Worm (Caenorhabditis elegans) whole organism, L4 larva: ENCODE data around the gene npr-41.

Experiments used
- D1046.2 ChIP-seq: fragments of 200-800 bp; sonication (Bioruptor generic); IDR thresholded peaks from 2 replicates; pipeline ENCODE4 v1.3.6; 2022; ENCODE audit warnings: missing genetic modification characterization, missing compliant biosample characterization
- F26F4.8 ChIP-seq: fragments of 200-800 bp; sonication (Bioruptor generic); conservative IDR thresholded peaks from 2 replicates; pipeline ENCODE4 v1.3.6; 2022; ENCODE audit warnings: missing genetic modification characterization, missing compliant biosample characterization
- Y105C5A.15 ChIP-seq: fragments of 200-800 bp; sonication (Bioruptor generic); IDR thresholded peaks from 2 replicates; pipeline ENCODE4 v1.3.6; 2022; ENCODE audit warnings: missing genetic modification characterization, missing compliant biosample characterization
- arid-1 ChIP-seq: fragments of 200-800 bp; sonication (Bioruptor generic); conservative IDR thresholded peaks from 2 replicates; pipeline ENCODE4 v1.3.6; 2022; ENCODE audit warnings: missing genetic modification reagents, missing genetic modification characterization, missing compliant biosample characterization
- ceh-28 ChIP-seq: fragments of 150-350 bp; optimal IDR thresholded peaks from 2 replicates; lab custom pipeline; 2014; ENCODE audit warnings: missing biosample characterization, missing genetic modification reagents, missing genetic modification characterization
- ctbp-1 ChIP-seq: fragments of 200-800 bp; sonication (Bioruptor generic); IDR thresholded peaks from 2 replicates; pipeline ENCODE4 v1.3.6; 2022; ENCODE audit warnings: missing genetic modification reagents, missing genetic modification characterization, missing compliant biosample characterization
- daf-16 ChIP-seq, 3 experiments: sonication (generic microtip); optimal IDR thresholded peaks; 2 replicates each; lab custom pipeline; 2016 to 2017; ENCODE audit warnings: missing genetic modification characterization in 3 of 3, missing genetic modification reagents in 3 of 3, mild to moderate bottlenecking in 2 of 3, missing compliant biosample characterization in 2 of 3, missing biosample characterization in 1 of 3, moderate library complexity in 1 of 3
- dmd-8 ChIP-seq: fragments of 200-800 bp; sonication (Bioruptor generic); IDR thresholded peaks from 2 replicates; pipeline ENCODE4 v1.3.6; 2022; ENCODE audit warnings: missing genetic modification characterization, missing compliant biosample characterization
- dpl-1 ChIP-seq: fragments of 150-350 bp; optimal IDR thresholded peaks from 2 replicates; lab custom pipeline; 2014; ENCODE audit warnings: missing biosample characterization, missing genetic modification reagents, missing genetic modification characterization
- dve-1 ChIP-seq: sonication (generic microtip); optimal IDR thresholded peaks from 2 replicates; lab custom pipeline; 2017; ENCODE audit warnings: antibody characterized with exemption, mild to moderate bottlenecking, missing genetic modification characterization, missing compliant biosample characterization; ENCODE audit not compliant: insufficient read depth
- fkh-10 ChIP-seq: fragments of 150-350 bp; optimal IDR thresholded peaks from 2 replicates; lab custom pipeline; 2014; ENCODE audit warnings: missing biosample characterization, missing genetic modification reagents, missing genetic modification characterization
- hlh-11 ChIP-seq: fragments of 200-800 bp; sonication (Bioruptor generic); optimal IDR thresholded peaks from 2 replicates; lab custom pipeline; 2018; ENCODE audit warnings: mild to moderate bottlenecking, missing genetic modification characterization, missing compliant biosample characterization
- hlh-30 ChIP-seq: sonication (generic microtip); optimal IDR thresholded peaks from 2 replicates; lab custom pipeline; 2017; ENCODE audit warnings: antibody characterized with exemption, mild to moderate bottlenecking, missing genetic modification characterization, missing compliant biosample characterization; ENCODE audit not compliant: insufficient read depth
- lin-39 ChIP-seq: fragments of 150-350 bp; optimal IDR thresholded peaks from 2 replicates; lab custom pipeline; 2014; ENCODE audit warnings: missing biosample characterization, missing genetic modification reagents, missing genetic modification characterization
- lsy-2 ChIP-seq, 2 experiments: fragments of 150-350 bp in 1 of 2; sonication (generic microtip) in 1 of 2; optimal IDR thresholded peaks; 2 replicates each; lab custom pipeline; 2014 to 2017; ENCODE audit warnings: missing biosample characterization in 2 of 2, missing genetic modification characterization in 2 of 2
- mdl-1 ChIP-seq, 2 experiments: fragments of 150-350 bp in 1 of 2; sonication (generic microtip) in 1 of 2; optimal IDR thresholded peaks; 2 replicates each; lab custom pipeline; 2014 to 2017; ENCODE audit warnings: missing biosample characterization in 2 of 2, missing genetic modification characterization in 2 of 2
- mes-2 ChIP-seq: sonication (generic microtip); optimal IDR thresholded peaks from 2 replicates; lab custom pipeline; 2016; ENCODE audit warnings: missing genotype, mild to moderate bottlenecking, missing genetic modification characterization, missing compliant biosample characterization; ENCODE audit not compliant: poor library complexity, severe bottlenecking
- mxl-3 ChIP-seq: fragments of 200-800 bp; sonication (Bioruptor generic); optimal IDR thresholded peaks from 2 replicates; lab custom pipeline; 2018; ENCODE audit warnings: mild to moderate bottlenecking, missing genetic modification characterization, missing compliant biosample characterization
- nhr-102 ChIP-seq: sonication (generic microtip); optimal IDR thresholded peaks from 2 replicates; lab custom pipeline; 2016; ENCODE audit warnings: mild to moderate bottlenecking, missing genetic modification characterization, moderate library complexity, missing compliant biosample characterization
- nhr-25 ChIP-seq: sonication (generic microtip); optimal IDR thresholded peaks from 2 replicates; lab custom pipeline; 2017; ENCODE audit warnings: missing genetic modification characterization, mild to moderate bottlenecking, missing compliant biosample characterization, antibody characterized with exemption, moderate library complexity, borderline replicate concordance; ENCODE audit not compliant: insufficient read depth
- nhr-28 ChIP-seq: fragments of 150-350 bp; optimal IDR thresholded peaks from 2 replicates; lab custom pipeline; 2014; ENCODE audit warnings: missing biosample characterization, missing genetic modification characterization
- nhr-48 ChIP-seq: sonication (generic microtip); optimal IDR thresholded peaks from 2 replicates; lab custom pipeline; 2016; ENCODE audit warnings: mild to moderate bottlenecking, missing genetic modification characterization, missing compliant biosample characterization
- php-3 ChIP-seq: fragments of 200-800 bp; sonication (Bioruptor generic); IDR thresholded peaks from 2 replicates; pipeline ENCODE4 v1.3.6; 2022; ENCODE audit warnings: missing genetic modification reagents, missing genetic modification characterization, missing compliant biosample characterization
- pqm-1 ChIP-seq: sonication (generic microtip); optimal IDR thresholded peaks from 2 replicates; lab custom pipeline; 2017; ENCODE audit warnings: missing biosample characterization, missing genetic modification characterization
- snpc-4 ChIP-seq: fragments of 150-350 bp; optimal IDR thresholded peaks from 2 replicates; lab custom pipeline; 2014; ENCODE audit warnings: missing biosample characterization, missing genetic modification characterization
- unc-62 ChIP-seq, 3 experiments: fragments of 150-350 bp in 1 of 3; sonication (generic microtip); optimal IDR thresholded peaks in 2 of 3; peaks in 1 of 3; 1 replicate in 1 of 3; 2 replicates in 2 of 3; lab custom pipeline; 2014 to 2017; ENCODE audit warnings: missing biosample characterization in 3 of 3, missing genetic modification characterization in 3 of 3, missing genetic modification reagents in 3 of 3, missing genotype in 1 of 3
- zag-1 ChIP-seq: fragments of 150-350 bp; optimal IDR thresholded peaks from 2 replicates; lab custom pipeline; 2014; ENCODE audit warnings: missing biosample characterization, missing genetic modification characterization
- zip-11 ChIP-seq: fragments of 200-800 bp; sonication (Bioruptor generic); IDR thresholded peaks from 2 replicates; pipeline ENCODE4 v1.3.6; 2022; ENCODE audit warnings: missing genetic modification characterization, missing compliant biosample characterization

The npr-41 gene

ce11 chrII:11495307-11495706 lies 15.2 kb upstream of the npr-41 start, which contains the start of the genes ooc-3 and B0334.4:
TSS of gene ooc-3 (minus strand) at chrII:11495321.
TSS of gene B0334.4 (plus strand) at chrII:11495692.
- peak in 1 of 2 experiments; percentile 94 for TF ChIP-seq lsy-2 (tag; optimal IDR thresholded peaks at IDR 0.05; lab: Kevin White, UChicago)
- TF ChIP-seq dpl-1 (GFP tag; lab: Kevin White, UChicago), result peak; percentile 42
- TF ChIP-seq mes-2 (tag; lab: Kevin White, UChicago), result peak; percentile 26
- no peak for TF ChIP-seq daf-16 (GFP tag; optimal IDR thresholded peaks at IDR 0.05; lab: Kevin White, UChicago)
- peak; percentile 64 for TF ChIP-seq daf-16 (tag; optimal IDR thresholded peaks at IDR 0.05; lab: Kevin White, UChicago)
- TF ChIP-seq ctbp-1 (GFP tag; lab: Robert Waterston, UW), result no peak
- TF ChIP-seq nhr-28 (tag; lab: Kevin White, UChicago), result no peak
- TF ChIP-seq hlh-30 (tag; lab: Kevin White, UChicago), result peak; percentile 7

- no peak for TF ChIP-seq zag-1 (tag; lab: Kevin White, UChicago)
- no peak for TF ChIP-seq dve-1 (tag; lab: Kevin White, UChicago)
- no peak for TF ChIP-seq F26F4.8
- TF ChIP-seq D1046.2 (GFP tag; lab: Robert Waterston, UW), result no peak
- TF ChIP-seq fkh-10 (GFP tag; lab: Kevin White, UChicago), result no peak
- TF ChIP-seq lin-39, result no peak
- no peak for TF ChIP-seq lsy-2 (tag; optimal IDR thresholded peaks at IDR 0.05; lab: Kevin White, UChicago)
- no peak for TF ChIP-seq snpc-4
- no peak for TF ChIP-seq nhr-102 (tag; lab: Kevin White, UChicago)
- no peak for TF ChIP-seq daf-16 (GFP tag; optimal IDR thresholded peaks at IDR 0.05; lab: Kevin White, UChicago)
- no peak for TF ChIP-seq daf-16 (tag; optimal IDR thresholded peaks at IDR 0.05; lab: Kevin White, UChicago)
- TF ChIP-seq mdl-1 (tag; optimal IDR thresholded peaks at IDR 0.05; lab: Kevin White, UChicago), result no peak
Observed at ce11 chrII:11495806-11496205, 14.7 kb upstream of the npr-41 start.

- TF ChIP-seq mes-2 (tag; lab: Kevin White, UChicago) (peak; percentile 29), lsy-2 (tag; optimal IDR thresholded peaks at IDR 0.05; lab: Kevin White, UChicago) (peak in 1 of 2 experiments; percentile 15), daf-16 (GFP tag; optimal IDR thresholded peaks at IDR 0.05; lab: Kevin White, UChicago) (peak in 1 of 2 experiments; percentile 43), daf-16 (tag; optimal IDR thresholded peaks at IDR 0.05; lab: Kevin White, UChicago) (no peak), ctbp-1 (GFP tag; lab: Robert Waterston, UW) (no peak)
- TF ChIP-seq, all 104 proteins: peak for 3
Observed at ce11 chrII:11496767-11497166, 13.7 kb upstream of the npr-41 start, which contains the start of gene emc-5. TSS of gene emc-5 (plus strand) at chrII:11496780.

ce11 chrII:11497365-11497764 lies 13.1 kb upstream of the npr-41 start, which contains the start of gene B0334.5:
TSS of gene B0334.5 (plus strand) at chrII:11497665.
- TF ChIP-seq unc-62 (GFP tag; optimal IDR thresholded peaks at IDR 0.05 in 1 of 2; lab: Kevin White, UChicago) (peak in 1 of 2 experiments; percentile 81), unc-62 (tag; optimal IDR thresholded peaks at IDR 0.05; lab: Kevin White, UChicago) (no peak), mes-2 (tag; lab: Kevin White, UChicago) (no peak)

ce11 chrII:11500198-11500597 lies 10.3 kb upstream of the npr-41 start, which contains the start of gene B0334.20:
TSS of gene B0334.20 (minus strand) at chrII:11500459.
- TF ChIP-seq pqm-1 (tag; lab: Kevin White, UChicago) (peak; percentile 46), daf-16 (GFP tag; optimal IDR thresholded peaks at IDR 0.05; lab: Kevin White, UChicago) (no peak), daf-16 (tag; optimal IDR thresholded peaks at IDR 0.05; lab: Kevin White, UChicago) (peak; percentile 62), ceh-28 (tag; lab: Kevin White, UChicago) (no peak), arid-1 (GFP tag; lab: Robert Waterston, UW) (no peak), nhr-28 (tag; lab: Kevin White, UChicago) (peak; percentile 81), php-3 (GFP tag; lab: Robert Waterston, UW) (peak; percentile 42; the same call in 1 of the 2 replicates)
- TF ChIP-seq, all 104 proteins: peak for 4

ce11 chrII:11501956-11502355 lies 8.5 kb upstream of the npr-41 start:
- TF ChIP-seq mdl-1 (tag; optimal IDR thresholded peaks at IDR 0.05; lab: Kevin White, UChicago), result peak in 1 of 2 experiments; percentile 54
- peak; percentile 28 for TF ChIP-seq nhr-48 (tag; lab: Kevin White, UChicago)
- peak; percentile 86 for TF ChIP-seq nhr-28 (tag; lab: Kevin White, UChicago)
- no peak for TF ChIP-seq zip-11 (GFP tag; lab: Robert Waterston, UW)
- peak; percentile 51 for TF ChIP-seq hlh-11 (tag; lab: Kevin White, UChicago)
- TF ChIP-seq pqm-1 (tag; lab: Kevin White, UChicago), result no peak
- TF ChIP-seq dmd-8, result no peak
- peak; percentile 68 for TF ChIP-seq mxl-3 (GFP tag; lab: Kevin White, UChicago)
- no peak for TF ChIP-seq Y105C5A.15 (GFP tag; lab: Robert Waterston, UW)
- peak; percentile 6 for TF ChIP-seq nhr-25
